Fruit fly (Drosophila melanogaster): ENCODE results near the gene hzg.

The hzg gene

dm6 chr3L:16011319-16012210, 7.0 kb upstream of the hzg start, which contains the start of gene mib1 (continued):
- TF ChIP-seq CG4707 (GFP tag; optimal IDR thresholded peaks at IDR 0.05) (peak; percentile 99), Doc2 (GFP tag; IDR thresholded peaks at IDR 0.05) (no peak), Hr3 (GFP tag; optimal IDR thresholded peaks at IDR 0.05) (no peak), H2.0 (GFP tag; IDR thresholded peaks at IDR 0.05) (no peak), CG10431 (GFP tag; optimal IDR thresholded peaks at IDR 0.05) (no peak), oc (tag; optimal IDR thresholded peaks at IDR 0.05) (peak; percentile 67), CG11504 (tag; optimal IDR thresholded peaks at IDR 0.05) (peak; percentile 55), kah (GFP tag; optimal IDR thresholded peaks at IDR 0.05) (peak; percentile 86), CG18599 (GFP tag; optimal IDR thresholded peaks at IDR 0.05) (peak; percentile 23), so (GFP tag; IDR thresholded peaks at IDR 0.05) (0 out of 3 replicates have a peak, but pooled peaks have one; percentile 35), CG12104 (GFP tag; optimal IDR thresholded peaks at IDR 0.05) (no peak), CG14050 (GFP tag; IDR thresholded peaks at IDR 0.05) (no peak), ems (GFP tag; optimal IDR thresholded peaks at IDR 0.05) (peak; percentile 38), CG9797 (GFP tag; optimal IDR thresholded peaks at IDR 0.05) (peak; percentile 99), Trl (optimal IDR thresholded peaks at IDR 0.05) (no peak), Trl (GFP tag; optimal IDR thresholded peaks at IDR 0.05) (no peak), CG9727 (GFP tag; optimal IDR thresholded peaks at IDR 0.05) (no peak), CG16815 (GFP tag; optimal IDR thresholded peaks at IDR 0.05) (no peak), dmrt11E (tag; optimal IDR thresholded peaks at IDR 0.05) (peak; percentile 1), D19A (tag; optimal IDR thresholded peaks at IDR 0.05) (no peak), CG14710 (tag; optimal IDR thresholded peaks at IDR 0.05) (peak; percentile 91), BtbVII (GFP tag; optimal IDR thresholded peaks at IDR 0.05) (no peak), Sry-δ (GFP tag; optimal IDR thresholded peaks at IDR 0.05) (peak; percentile 79), ftz-f1 (GFP tag; optimal IDR thresholded peaks at IDR 0.05) (peak; percentile 64), Hr39 (optimal IDR thresholded peaks at IDR 0.05) (peak; percentile 65), pzg (GFP tag; optimal IDR thresholded peaks at IDR 0.05) (peak; percentile 99), Hmx (GFP tag; optimal IDR thresholded peaks at IDR 0.05) (no peak), NC2β (GFP tag; optimal IDR thresholded peaks at IDR 0.05) (no peak), Ssrp (tag; optimal IDR thresholded peaks at IDR 0.05) (no peak), HLH4C (GFP tag; IDR thresholded peaks at IDR 0.05; ENCODE audit: partially characterized antibody) (peak; percentile 84), CG18476 (GFP tag; optimal IDR thresholded peaks at IDR 0.05) (no peak), tup (GFP tag; optimal IDR thresholded peaks at IDR 0.05) (no peak), maf-S (GFP tag; optimal IDR thresholded peaks at IDR 0.05) (no peak), CG12391 (tag; optimal IDR thresholded peaks at IDR 0.05) (peak; percentile 65), eve (GFP tag; optimal IDR thresholded peaks at IDR 0.05) (no peak), slp2 (GFP tag; optimal IDR thresholded peaks at IDR 0.05) (no peak), CG17385 (GFP tag; optimal IDR thresholded peaks at IDR 0.05) (peak; percentile 6), fd96Cb (tag; optimal IDR thresholded peaks at IDR 0.05) (no peak), CG9437 (GFP tag; optimal IDR thresholded peaks at IDR 0.05) (peak; percentile 65), nerfin-1 (tag; optimal IDR thresholded peaks at IDR 0.05) (peak; percentile 100), nerfin-2 (GFP tag; IDR thresholded peaks at IDR 0.05; ENCODE audit: partially characterized antibody) (peak; percentile 71), scrt (GFP tag; optimal IDR thresholded peaks at IDR 0.05) (peak; percentile 47), CG15269 (tag; optimal IDR thresholded peaks at IDR 0.05) (no peak), stwl (tag; optimal IDR thresholded peaks at IDR 0.05) (peak; percentile 99), crc (GFP tag; optimal IDR thresholded peaks at IDR 0.05) (no peak), CG14667 (GFP tag; IDR thresholded peaks at IDR 0.05) (no peak), Nf-YB (GFP tag; optimal IDR thresholded peaks at IDR 0.05) (peak; percentile 19), CG6813 (GFP tag; optimal IDR thresholded peaks at IDR 0.05) (no peak), HHEX (GFP tag; optimal IDR thresholded peaks at IDR 0.05) (peak; percentile 28)
